Fruit fly (Drosophila melanogaster) whole organism: ENCODE data around the gene CG11843.

Source experiments
- Dll ChIP-seq: fragments of >200 bp; optimal IDR thresholded peaks from 2 replicates; lab custom pipeline; 2017
- EcR ChIP-seq, 2 experiments: fragments of >200 bp; optimal IDR thresholded peaks; 2 replicates each; lab custom pipeline; 2017; ENCODE audit warnings: missing biosample characterization in 2 of 2, missing genetic modification characterization in 2 of 2, missing genetic modification reagents in 2 of 2
- pan ChIP-seq: fragments of >200 bp; optimal IDR thresholded peaks from 2 replicates; lab custom pipeline; 2017
- psq ChIP-seq: fragments of >200 bp; optimal IDR thresholded peaks from 2 replicates; lab custom pipeline; 2017
- usp ChIP-seq: fragments of >200 bp; optimal IDR thresholded peaks from 2 replicates; lab custom pipeline; 2017; ENCODE audit warnings: missing biosample characterization, missing genetic modification characterization, mixed read lengths

DNA sequence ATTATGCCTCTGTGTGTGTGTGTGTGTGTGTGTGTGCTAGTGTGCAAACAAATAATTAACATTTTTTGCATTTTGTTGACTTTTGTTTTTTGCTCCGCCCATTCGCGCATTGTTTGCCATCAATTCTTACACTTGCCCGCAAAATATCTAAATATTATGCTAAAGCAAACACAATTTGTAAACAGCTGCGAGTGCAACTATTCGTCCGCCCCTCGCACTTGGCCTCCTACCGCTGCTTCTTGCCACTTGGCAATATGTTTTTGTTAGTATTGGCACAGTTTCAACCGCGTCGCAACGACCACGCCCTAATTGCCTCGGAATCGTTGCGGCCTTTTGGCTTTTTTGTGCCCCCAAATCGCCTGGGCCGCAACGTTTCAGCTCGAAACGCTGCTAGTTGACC, 23.4 kb downstream of the CG11843 start:
- TF ChIP-seq Dll (lab: Kevin White, UChicago) (no peak), usp (GFP tag; lab: Kevin White, UChicago) (no peak), psq (lab: Kevin White, UChicago) (no peak), EcR (GFP tag; optimal IDR thresholded peaks at IDR 0.05; lab: Kevin White, UChicago) (no peak), pan (lab: Kevin White, UChicago) (no peak)
